Worm (Caenorhabditis elegans) whole organism, L4 larva: ENCODE measurements around the gene otpl-4.

ENCODE experiments used
- F44E2.7 ChIP-seq: fragments of 200-800 bp; sonication (Bioruptor generic); IDR thresholded peaks from 2 replicates; pipeline ENCODE4 v2.1.2; 2022; ENCODE audit warnings: missing genetic modification characterization, missing compliant biosample characterization
- mep-1 ChIP-seq: fragments of 150-350 bp; sonication (generic microtip); optimal IDR thresholded peaks from 3 replicates; lab custom pipeline; 2014; ENCODE audit warnings: missing biosample characterization, missing genetic modification characterization
- mes-2 ChIP-seq: sonication (generic microtip); optimal IDR thresholded peaks from 2 replicates; lab custom pipeline; 2016; ENCODE audit warnings: missing genotype, mild to moderate bottlenecking, missing genetic modification characterization, missing compliant biosample characterization; ENCODE audit not compliant: poor library complexity, severe bottlenecking

- TF ChIP-seq mes-2 (no peak), F44E2.7 (no peak), mep-1 (no peak)
Observed at ce11 chrV:8555955-8556354, 18.8 kb downstream of the otpl-4 start.
